Worm (Caenorhabditis elegans) whole organism, young adult: ENCODE measurements around the gene nlp-31.

Experiments
- B0019.2 ChIP-seq: fragments of 200-800 bp; sonication (Bioruptor generic); conservative IDR thresholded peaks from 2 replicates; pipeline ENCODE4 v1.3.6; 2022; ENCODE audit warnings: missing genetic modification reagents, missing genetic modification characterization, missing compliant biosample characterization
- F37B4.10 ChIP-seq: fragments of 200-800 bp; sonication (Bioruptor generic); IDR thresholded peaks from 2 replicates; pipeline ENCODE4 v1.3.6; 2022; ENCODE audit warnings: missing genetic modification characterization, missing compliant biosample characterization
- F49E8.2 ChIP-seq: sonication (generic microtip); optimal IDR thresholded peaks from 3 replicates; lab custom pipeline; 2017; ENCODE audit warnings: missing genetic modification characterization, mild to moderate bottlenecking, missing compliant biosample characterization, antibody characterized with exemption, moderate library complexity; ENCODE audit not compliant: insufficient read depth
- F52B5.7 ChIP-seq: sonication (generic microtip); optimal IDR thresholded peaks from 2 replicates; lab custom pipeline; 2016; ENCODE audit warnings: mild to moderate bottlenecking, missing genetic modification characterization, missing compliant biosample characterization
- F55B11.4 ChIP-seq: sonication (generic microtip); optimal IDR thresholded peaks from 2 replicates; lab custom pipeline; 2016; ENCODE audit warnings: missing compliant biosample characterization, missing genetic modification characterization, borderline replicate concordance; ENCODE audit not compliant: insufficient read depth
- K11D2.4 ChIP-seq: fragments of 200-800 bp; sonication (Bioruptor generic); IDR thresholded peaks from 2 replicates; pipeline ENCODE4 v1.3.6; 2022; ENCODE audit warnings: missing genetic modification reagents, missing genetic modification characterization, missing compliant biosample characterization
- Y53F4B.3 ChIP-seq: fragments of 200-800 bp; sonication (Bioruptor generic); IDR thresholded peaks from 2 replicates; pipeline ENCODE4 v1.3.6; 2022; ENCODE audit warnings: missing genetic modification reagents, missing genetic modification characterization, missing compliant biosample characterization
- Y56A3A.18 ChIP-seq: fragments of 200-800 bp; sonication (Bioruptor generic); IDR thresholded peaks from 2 replicates; pipeline ENCODE4 v1.3.6; 2022; ENCODE audit warnings: missing genetic modification reagents, missing genetic modification characterization, missing compliant biosample characterization
- ama-1 ChIP-seq, 3 experiments: fragments of 150-350 bp in 1 of 3; sonication (generic microtip) in 2 of 3; optimal IDR thresholded peaks; 2 replicates each; lab custom pipeline; 2014 to 2018; ENCODE audit warnings: missing biosample characterization in 2 of 3, missing genetic modification characterization in 2 of 3, missing genetic modification reagents in 2 of 3
- aptf-3 ChIP-seq: fragments of 200-800 bp; sonication (Bioruptor generic); IDR thresholded peaks from 2 replicates; pipeline ENCODE4 v1.3.6; 2022; ENCODE audit warnings: missing genetic modification characterization, missing compliant biosample characterization
- atf-7 ChIP-seq: sonication (generic microtip); optimal IDR thresholded peaks from 2 replicates; lab custom pipeline; 2017; ENCODE audit warnings: mild to moderate bottlenecking, missing genetic modification characterization, missing compliant biosample characterization
- athp-1 ChIP-seq: sonication (generic microtip); optimal IDR thresholded peaks from 2 replicates; lab custom pipeline; 2017; ENCODE audit warnings: mild to moderate bottlenecking, missing genetic modification characterization, missing compliant biosample characterization
- attf-5 ChIP-seq: fragments of 200-800 bp; sonication (Bioruptor generic); optimal IDR thresholded peaks from 2 replicates; lab custom pipeline; 2018; ENCODE audit warnings: mild to moderate bottlenecking, missing genetic modification characterization, missing compliant biosample characterization
- bed-2 ChIP-seq: fragments of 200-800 bp; sonication (Bioruptor generic); IDR thresholded peaks from 2 replicates; pipeline ENCODE4 v1.3.6; 2022; ENCODE audit warnings: missing genetic modification reagents, missing genetic modification characterization, missing compliant biosample characterization
- ceh-100 ChIP-seq: fragments of 200-800 bp; sonication (Bioruptor generic); IDR thresholded peaks from 2 replicates; pipeline ENCODE4 v1.3.6; 2022; ENCODE audit warnings: missing genetic modification reagents, missing genetic modification characterization, missing compliant biosample characterization
- ceh-58 ChIP-seq: fragments of 200-800 bp; sonication (Bioruptor generic); IDR thresholded peaks from 2 replicates; pipeline ENCODE4 v1.3.6; 2022; ENCODE audit warnings: missing genetic modification characterization, missing compliant biosample characterization
- chd-7 ChIP-seq: sonication (generic microtip); optimal IDR thresholded peaks from 2 replicates; lab custom pipeline; 2016; ENCODE audit warnings: mild to moderate bottlenecking, missing genetic modification characterization, moderate library complexity, missing compliant biosample characterization
- dpl-1 ChIP-seq: fragments of 150-350 bp; optimal IDR thresholded peaks from 2 replicates; lab custom pipeline; 2014; ENCODE audit warnings: missing biosample characterization, missing genetic modification reagents, missing genetic modification characterization
- efl-1 ChIP-seq: fragments of 150-350 bp; optimal IDR thresholded peaks from 2 replicates; lab custom pipeline; 2014; ENCODE audit warnings: missing biosample characterization, missing genetic modification reagents, missing genetic modification characterization
- him-1 ChIP-seq: sonication (generic microtip); optimal IDR thresholded peaks from 2 replicates; lab custom pipeline; 2016; ENCODE audit warnings: missing genotype, missing genetic modification reagents, missing genetic modification characterization, missing compliant biosample characterization
- hmg-1.2 ChIP-seq: fragments of 200-800 bp; sonication (Bioruptor generic); IDR thresholded peaks from 2 replicates; pipeline ENCODE4 v1.3.6; 2022; ENCODE audit warnings: missing genetic modification reagents, missing genetic modification characterization, missing compliant biosample characterization
- lag-1 ChIP-seq: fragments of 200-800 bp; sonication (Bioruptor generic); IDR thresholded peaks from 2 replicates; pipeline ENCODE4 v1.3.6; 2022; ENCODE audit warnings: missing genetic modification reagents, missing genetic modification characterization, missing compliant biosample characterization
- lin-35 ChIP-seq, 3 experiments: fragments of 150-350 bp in 2 of 3; sonication (generic microtip) in 1 of 3; optimal IDR thresholded peaks; 2 replicates each; lab custom pipeline; 2014 to 2018; ENCODE audit warnings: missing biosample characterization in 3 of 3, missing genetic modification characterization in 3 of 3, missing genetic modification reagents in 3 of 3
- lir-1 ChIP-seq: fragments of 200-800 bp; sonication (Bioruptor generic); conservative IDR thresholded peaks from 2 replicates; pipeline ENCODE4 v1.3.6; 2022; ENCODE audit warnings: missing genetic modification reagents, missing genetic modification characterization, missing compliant biosample characterization
- mcd-1 ChIP-seq: fragments of 200-800 bp; sonication (Bioruptor generic); IDR thresholded peaks from 2 replicates; pipeline ENCODE4 v1.3.6; 2022; ENCODE audit warnings: missing genetic modification reagents, missing genetic modification characterization, missing compliant biosample characterization
- mxl-1 ChIP-seq: sonication (generic microtip); optimal IDR thresholded peaks from 2 replicates; lab custom pipeline; 2016; ENCODE audit warnings: missing genetic modification characterization, missing compliant biosample characterization
- nfya-1 ChIP-seq: sonication (generic microtip); optimal IDR thresholded peaks from 2 replicates; lab custom pipeline; 2017; ENCODE audit warnings: antibody characterized with exemption, missing compliant biosample characterization, missing genetic modification characterization, borderline replicate concordance; ENCODE audit not compliant: insufficient read depth
- nhr-120 ChIP-seq: fragments of 200-800 bp; sonication (Bioruptor generic); IDR thresholded peaks from 2 replicates; pipeline ENCODE4 v1.3.6; 2022; ENCODE audit warnings: missing genetic modification characterization, missing compliant biosample characterization
- nhr-179 ChIP-seq: sonication (generic microtip); optimal IDR thresholded peaks from 2 replicates; lab custom pipeline; 2016; ENCODE audit warnings: mild to moderate bottlenecking, missing genetic modification characterization, missing compliant biosample characterization
- nhr-27 ChIP-seq: fragments of 200-800 bp; sonication (Bioruptor generic); optimal IDR thresholded peaks from 2 replicates; lab custom pipeline; 2018; ENCODE audit warnings: mild to moderate bottlenecking, missing genetic modification characterization, moderate library complexity, missing compliant biosample characterization
- nhr-80 ChIP-seq: sonication (generic microtip); optimal IDR thresholded peaks from 2 replicates; lab custom pipeline; 2016; ENCODE audit warnings: missing genetic modification characterization, missing compliant biosample characterization
- rcor-1 ChIP-seq: fragments of 200-800 bp; sonication (Bioruptor generic); IDR thresholded peaks from 2 replicates; pipeline ENCODE4 v1.3.6; 2022; ENCODE audit warnings: missing genetic modification reagents, missing genetic modification characterization, missing compliant biosample characterization
- sdz-38 ChIP-seq: sonication (generic microtip); optimal IDR thresholded peaks from 2 replicates; lab custom pipeline; 2016; ENCODE audit warnings: missing genotype, missing genetic modification characterization, missing compliant biosample characterization
- snpc-1.1 ChIP-seq: sonication (generic microtip); optimal IDR thresholded peaks from 2 replicates; lab custom pipeline; 2017; ENCODE audit warnings: missing genetic modification characterization, mild to moderate bottlenecking, missing compliant biosample characterization, antibody characterized with exemption, moderate library complexity, missing genotype, missing genetic modification reagents; ENCODE audit not compliant: insufficient read depth
- snpc-1.3 ChIP-seq: sonication (generic microtip); optimal IDR thresholded peaks from 2 replicates; lab custom pipeline; 2017; ENCODE audit warnings: missing genetic modification characterization, mild to moderate bottlenecking, missing compliant biosample characterization, antibody characterized with exemption, moderate library complexity, missing genotype, missing genetic modification reagents; ENCODE audit not compliant: insufficient read depth
- tbp1 ChIP-seq: fragments of 200-800 bp; sonication (Bioruptor generic); optimal IDR thresholded peaks from 2 replicates; lab custom pipeline; 2018; ENCODE audit warnings: mild to moderate bottlenecking, missing genetic modification characterization, missing compliant biosample characterization
- tbx-9 ChIP-seq: sonication (generic microtip); optimal IDR thresholded peaks from 2 replicates; lab custom pipeline; 2016; ENCODE audit warnings: borderline replicate concordance, missing genetic modification characterization, inconsistent platforms, missing compliant biosample characterization
- ztf-18 ChIP-seq: sonication (generic microtip); optimal IDR thresholded peaks from 2 replicates; lab custom pipeline; 2016; ENCODE audit warnings: missing genotype, mild to moderate bottlenecking, missing genetic modification characterization, missing compliant biosample characterization
- ztf-25 ChIP-seq: fragments of 200-800 bp; sonication (Bioruptor generic); IDR thresholded peaks from 2 replicates; pipeline ENCODE4 v1.3.6; 2022; ENCODE audit warnings: missing genetic modification reagents, missing genetic modification characterization, missing compliant biosample characterization
- ztf-26 ChIP-seq: sonication (generic microtip); optimal IDR thresholded peaks from 2 replicates; lab custom pipeline; 2017; ENCODE audit warnings: missing genetic modification characterization, missing compliant biosample characterization
- ztf-3 ChIP-seq: fragments of 200-800 bp; sonication (Bioruptor generic); optimal IDR thresholded peaks from 2 replicates; lab custom pipeline; 2018; ENCODE audit warnings: mild to moderate bottlenecking, missing genetic modification characterization, missing compliant biosample characterization

Gene nlp-31

ce11 chrV:3957608-3958007 lies 22.2 kb upstream of the nlp-31 start, which contains the start of gene cyp-34A5:
Gene cyp-34A5 (minus strand): TSS chrV:3957708.
- TF ChIP-seq F52B5.7 (no peak), sdz-38 (tag; lab: Kevin White, UChicago) (no peak), ceh-58 (GFP tag; lab: Robert Waterston, UW) (no peak), mxl-1 (tag; lab: Kevin White, UChicago) (no peak), attf-5 (no peak), him-1 (no peak)

ce11 chrV:3961235-3961634 lies 18.6 kb upstream of the nlp-31 start, which contains the start of gene cyp-34A6:
Gene cyp-34A6 (minus strand): TSS chrV:3961335.
- no peak for TF ChIP-seq K11D2.4 (GFP tag; lab: Robert Waterston, UW)
- no peak for TF ChIP-seq Y53F4B.3 (GFP tag; lab: Robert Waterston, UW)
- TF ChIP-seq rcor-1 (GFP tag; lab: Robert Waterston, UW): no peak
- TF ChIP-seq athp-1 (tag; lab: Kevin White, UChicago): no peak
- no peak for TF ChIP-seq ztf-25 (GFP tag; lab: Robert Waterston, UW)
- no peak for TF ChIP-seq F52B5.7
- no peak for TF ChIP-seq atf-7
- no peak for TF ChIP-seq nfya-1
- TF ChIP-seq ceh-58 (GFP tag; lab: Robert Waterston, UW): no peak
- no peak for TF ChIP-seq nhr-179 (tag; lab: Kevin White, UChicago)
- TF ChIP-seq B0019.2 (GFP tag; lab: Robert Waterston, UW): no peak
- no peak for TF ChIP-seq hmg-1.2
- TF ChIP-seq dpl-1 (GFP tag; lab: Kevin White, UChicago): no peak
- no peak for TF ChIP-seq nhr-120 (GFP tag; lab: Robert Waterston, UW)
- no peak for TF ChIP-seq lir-1 (GFP tag; lab: Robert Waterston, UW)
- TF ChIP-seq ztf-18 (tag; lab: Kevin White, UChicago): no peak

- TF ChIP-seq attf-5 (no peak), atf-7 (no peak), nhr-27 (tag; lab: Kevin White, UChicago) (no peak), ztf-26 (tag; lab: Kevin White, UChicago) (no peak), ztf-25 (GFP tag; lab: Robert Waterston, UW) (no peak), ceh-100 (no peak), snpc-1.1 (tag; lab: Kevin White, UChicago) (no peak), ztf-3 (no peak), lag-1 (GFP tag; lab: Robert Waterston, UW) (no peak), efl-1 (no peak), F37B4.10 (GFP tag; lab: Robert Waterston, UW) (no peak), Y56A3A.18 (no peak), F49E8.2 (no peak)
Measured at ce11 chrV:3963715-3964114, 16.1 kb upstream of the nlp-31 start, which contains the start of gene cyp-34A7. Gene cyp-34A7 (minus strand): TSS chrV:3963815.

DNA sequence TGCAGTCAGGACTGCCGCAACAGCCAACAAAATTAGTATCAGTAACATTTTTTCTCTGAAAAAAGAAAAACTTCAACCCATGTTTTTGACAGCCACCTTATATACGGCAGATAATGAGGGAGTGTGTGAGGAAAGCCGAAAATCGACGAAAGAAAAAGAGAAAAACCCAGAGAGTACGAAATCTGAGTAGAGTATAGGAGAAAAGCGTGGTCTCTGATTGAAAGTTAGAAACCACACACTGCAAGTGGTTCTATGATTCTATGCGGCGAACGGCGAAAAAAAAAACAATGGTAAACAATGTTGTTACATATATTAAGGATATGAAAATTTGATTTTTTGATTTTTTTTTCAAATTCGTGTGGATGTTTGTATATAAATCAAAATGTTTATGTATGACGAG lies 12.1 kb upstream of the nlp-31 start, which contains the start of gene cyp-34A8:
Gene cyp-34A8, minus strand, starts transcription at position 62 of the 400 bp plus-strand sequence.
- TF ChIP-seq mcd-1 (GFP tag; lab: Robert Waterston, UW): no peak
- peak; percentile 20 for TF ChIP-seq nhr-80
- TF ChIP-seq, all 124 proteins: peak for 1

ce11 chrV:3968929-3969328 lies 10.9 kb upstream of the nlp-31 start:
- TF ChIP-seq ztf-18 (tag; lab: Kevin White, UChicago) (no peak), snpc-1.3 (tag; lab: Kevin White, UChicago) (no peak), nhr-179 (tag; lab: Kevin White, UChicago) (no peak), tbp1 (GFP tag; lab: Kevin White, UChicago) (no peak), bed-2 (GFP tag; lab: Robert Waterston, UW) (no peak), tbx-9 (tag; lab: Kevin White, UChicago) (no peak), lin-35 (GFP tag; optimal IDR thresholded peaks at IDR 0.05; lab: Kevin White, UChicago) (no peak), aptf-3 (GFP tag; lab: Robert Waterston, UW) (no peak), chd-7 (tag; lab: Kevin White, UChicago) (no peak), dpl-1 (GFP tag; lab: Kevin White, UChicago) (no peak), ama-1 (optimal IDR thresholded peaks at IDR 0.05; lab: Kevin White, UChicago) (no peak), ama-1 (GFP tag; optimal IDR thresholded peaks at IDR 0.05; lab: Kevin White, UChicago) (no peak), F55B11.4 (no peak), attf-5 (no peak)
- TF ChIP-seq, all 124 proteins: peak for 0
